Worm (Caenorhabditis elegans): Measurements from ENCODE around the gene srw-102.

- TF ChIP-seq dao-5 (tag; optimal IDR thresholded peaks at IDR 0.05), result no peak
- no peak for TF ChIP-seq him-1 (tag; optimal IDR thresholded peaks at IDR 0.05)
- peak; percentile 80 for TF ChIP-seq W03F9.2 (tag; optimal IDR thresholded peaks at IDR 0.05)
Measured at ce11 chrV:1743205-1743870, 23.3 kb downstream of the srw-102 start, which contains the start of gene nhr-256.
